Fruit fly (Drosophila melanogaster): ENCODE data around the gene spn-A.
A peak's percentile ranks its signal among the peaks of the same experiment; 100 is the strongest.

spn-A gene

DNA sequence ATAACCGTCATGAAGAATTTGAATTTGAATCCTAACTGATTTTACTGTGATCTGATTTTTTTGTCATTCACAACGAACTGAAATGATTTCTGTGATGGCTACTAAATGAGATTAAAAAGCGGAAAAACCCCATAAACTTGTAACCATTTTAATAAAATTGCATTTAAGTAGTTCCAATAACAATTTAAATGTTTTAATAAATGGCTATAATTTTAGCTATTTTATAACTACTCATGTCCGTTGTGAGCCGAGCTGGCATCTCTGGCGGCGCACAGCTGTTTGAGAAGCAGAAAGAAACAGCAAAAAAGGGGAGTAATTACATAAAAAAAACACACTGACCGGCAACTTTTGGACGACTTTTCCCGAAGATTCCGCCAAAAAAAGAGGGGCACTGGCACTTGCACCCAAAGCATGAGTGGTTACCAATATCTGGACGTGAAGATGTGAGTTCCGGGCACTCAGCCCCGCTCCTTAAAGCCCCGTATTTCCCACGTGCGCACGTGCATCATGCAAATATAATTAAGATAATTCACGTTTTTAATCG is 827 bp upstream of the spn-A start, which contains the start of the genes CG7950 and Rpp14a (continued):
- TF ChIP-seq Bdp1 (GFP tag; optimal IDR thresholded peaks at IDR 0.05) (peak; percentile 71), CG7839 (tag; optimal IDR thresholded peaks at IDR 0.05) (peak; percentile 69), CG30020 (tag; optimal IDR thresholded peaks at IDR 0.05) (peak; percentile 46), ash1 (GFP tag; optimal IDR thresholded peaks at IDR 0.05) (no peak), Dad (GFP tag; optimal IDR thresholded peaks at IDR 0.05) (peak; percentile 62), CG34224 (GFP tag; IDR thresholded peaks at IDR 0.05; ENCODE audit: partially characterized antibody) (0 out of 3 replicates have a peak, but pooled peaks have one; percentile 27), CG6813 (GFP tag; optimal IDR thresholded peaks at IDR 0.05) (peak; percentile 21), HmgD (GFP tag; optimal IDR thresholded peaks at IDR 0.05) (peak; percentile 40), cad (GFP tag; optimal IDR thresholded peaks at IDR 0.05) (no peak), psq (GFP tag; optimal IDR thresholded peaks at IDR 0.05) (peak; percentile 21), CG3065 (GFP tag; optimal IDR thresholded peaks at IDR 0.05) (no peak), Sox100B (GFP tag; optimal IDR thresholded peaks at IDR 0.05) (no peak), gro (GFP tag; optimal IDR thresholded peaks at IDR 0.05) (peak; percentile 82), CG14667 (GFP tag; IDR thresholded peaks at IDR 0.05) (peak; percentile 44), ems (GFP tag; optimal IDR thresholded peaks at IDR 0.05) (peak; percentile 85), CG10979 (tag; optimal IDR thresholded peaks at IDR 0.05) (peak; percentile 55), az2 (GFP tag; optimal IDR thresholded peaks at IDR 0.05) (peak; percentile 85), grn (GFP tag; optimal IDR thresholded peaks at IDR 0.05) (no peak), CG3726 (GFP tag; IDR thresholded peaks at IDR 0.05) (0 out of 3 replicates have a peak, but pooled peaks have one; percentile 12), ATbp (GFP tag; optimal IDR thresholded peaks at IDR 0.05) (peak; percentile 35), Atf6 (GFP tag; IDR thresholded peaks at IDR 0.05) (peak; percentile 78), Fer2 (tag; optimal IDR thresholded peaks at IDR 0.05) (peak; percentile 26), CG2889 (GFP tag; IDR thresholded peaks at IDR 0.05) (peak; percentile 77), bigmax (GFP tag; optimal IDR thresholded peaks at IDR 0.05) (no peak), sim (GFP tag; IDR thresholded peaks at IDR 0.05) (no peak), shn (GFP tag; optimal IDR thresholded peaks at IDR 0.05) (peak; percentile 88), fd64A (GFP tag; optimal IDR thresholded peaks at IDR 0.05) (no peak), slbo (GFP tag; IDR thresholded peaks at IDR 0.05) (peak; percentile 91), dan (GFP tag; IDR thresholded peaks at IDR 0.05) (no peak), jumu (GFP tag; optimal IDR thresholded peaks at IDR 0.05) (peak; percentile 73), peb (GFP tag; IDR thresholded peaks at IDR 0.05) (no peak), Elba2 (GFP tag; optimal IDR thresholded peaks at IDR 0.05) (peak; percentile 8), CG12769 (tag; optimal IDR thresholded peaks at IDR 0.05) (peak; percentile 82), CG15479 (GFP tag; optimal IDR thresholded peaks at IDR 0.05) (no peak), CG6254 (GFP tag; optimal IDR thresholded peaks at IDR 0.05) (no peak), CG2129 (GFP tag; IDR thresholded peaks at IDR 0.05; ENCODE audit: partially characterized antibody) (no peak), h (optimal IDR thresholded peaks at IDR 0.05) (no peak), wek (GFP tag; optimal IDR thresholded peaks at IDR 0.05) (no peak), amos (GFP tag; IDR thresholded peaks at IDR 0.05; ENCODE audit: partially characterized antibody) (no peak), Ravus (GFP tag; IDR thresholded peaks at IDR 0.05) (peak; percentile 45), CG8281 (tag; optimal IDR thresholded peaks at IDR 0.05) (no peak), CG7987 (GFP tag; optimal IDR thresholded peaks at IDR 0.05) (no peak), Mad (GFP tag; optimal IDR thresholded peaks at IDR 0.05) (peak; percentile 83), CG30403 (GFP tag; optimal IDR thresholded peaks at IDR 0.05) (peak; percentile 87), CG1602 (GFP tag; optimal IDR thresholded peaks at IDR 0.05) (peak; percentile 84), Mes4 (GFP tag; optimal IDR thresholded peaks at IDR 0.05) (peak; percentile 72), CG6854 (GFP tag; optimal IDR thresholded peaks at IDR 0.05) (no peak), Dref (GFP tag; IDR thresholded peaks at IDR 0.05) (no peak), Ets97D (GFP tag; optimal IDR thresholded peaks at IDR 0.05) (peak; percentile 71), Ets65A (GFP tag) (peak; percentile 93), D (optimal IDR thresholded peaks at IDR 0.05) (no peak), D (GFP tag; optimal IDR thresholded peaks at IDR 0.05) (no peak)
